Fruit fly (Drosophila melanogaster): ENCODE results near the gene CG18284.

dm6 chr2L:10615889-10616288, 27.9 kb upstream of the CG18284 start:
- TF ChIP-seq nerfin-2 (GFP tag; IDR thresholded peaks at IDR 0.05; ENCODE audit: partially characterized antibody) (no peak), CG15011 (GFP tag; optimal IDR thresholded peaks at IDR 0.05) (no peak), CG11504 (tag; optimal IDR thresholded peaks at IDR 0.05) (peak; percentile 5), CG10431 (GFP tag; optimal IDR thresholded peaks at IDR 0.05) (no peak), vvl (GFP tag; IDR thresholded peaks at IDR 0.05) (no peak), dmrt11E (tag; optimal IDR thresholded peaks at IDR 0.05) (no peak), CG15514 (GFP tag; optimal IDR thresholded peaks at IDR 0.05) (no peak), hth (optimal IDR thresholded peaks at IDR 0.05) (no peak), Dll (GFP tag; IDR thresholded peaks at IDR 0.05; ENCODE audit: partially characterized antibody) (no peak)
